Fruit fly (Drosophila melanogaster) whole organism, pupa: ENCODE measurements around the gene Edc3.

Experiments used
- CG10348 ChIP-seq: fragments of 200-800 bp; sonication (Bioruptor generic); IDR thresholded peaks from 2 replicates; pipeline ENCODE4 v1.3.6; 2022; ENCODE audit warnings: missing biosample characterization, missing genetic modification characterization
- CG12605 ChIP-seq: fragments of 200-800 bp; sonication (Bioruptor generic); IDR thresholded peaks from 2 replicates; pipeline ENCODE4 v1.3.6; 2022; ENCODE audit warnings: missing biosample characterization, missing genetic modification characterization
- CG13204 ChIP-seq: fragments of 200-800 bp; sonication (Bioruptor generic); optimal IDR thresholded peaks from 2 replicates; lab custom pipeline; 2018; ENCODE audit warnings: missing biosample characterization, mild to moderate bottlenecking, missing genetic modification characterization, moderate library complexity
- CG14655 ChIP-seq: fragments of 200-800 bp; sonication (Bioruptor generic); optimal IDR thresholded peaks from 3 replicates; lab custom pipeline; 2017; ENCODE audit warnings: mild to moderate bottlenecking, missing biosample characterization, missing genetic modification reagents, missing genetic modification characterization
- CG15710 ChIP-seq: fragments of 200-800 bp; sonication (Bioruptor generic); optimal IDR thresholded peaks from 2 replicates; lab custom pipeline; 2018; ENCODE audit warnings: missing biosample characterization, mild to moderate bottlenecking, missing genetic modification characterization, moderate library complexity
- CG17806 ChIP-seq: fragments of 200-800 bp; sonication (Bioruptor generic); optimal IDR thresholded peaks from 2 replicates; lab custom pipeline; 2018; ENCODE audit warnings: missing biosample characterization, mild to moderate bottlenecking, missing genetic modification characterization, moderate library complexity
- CG32121 ChIP-seq: fragments of 200-800 bp; sonication (Bioruptor generic); IDR thresholded peaks from 2 replicates; pipeline ENCODE4 v1.3.6; 2022; ENCODE audit warnings: missing biosample characterization, missing genetic modification characterization
- CG34367 ChIP-seq: fragments of 200-800 bp; sonication (Bioruptor generic); optimal IDR thresholded peaks from 2 replicates; lab custom pipeline; 2018; ENCODE audit warnings: missing biosample characterization, mild to moderate bottlenecking, missing genetic modification characterization
- CG4496 ChIP-seq: fragments of 200-800 bp; sonication (Bioruptor generic); IDR thresholded peaks from 3 replicates; pipeline ENCODE4 v1.3.6; 2022; ENCODE audit warnings: missing biosample characterization, missing genetic modification characterization
- CG8159 ChIP-seq: fragments of 200-800 bp; sonication (Bioruptor generic); optimal IDR thresholded peaks from 3 replicates; lab custom pipeline; 2018; ENCODE audit warnings: missing biosample characterization, mild to moderate bottlenecking, missing genetic modification characterization, moderate library complexity
- CG8301 ChIP-seq: fragments of 200-800 bp; sonication (Bioruptor generic); optimal IDR thresholded peaks from 2 replicates; lab custom pipeline; 2018; ENCODE audit warnings: missing biosample characterization, mild to moderate bottlenecking, missing genetic modification characterization
- CG9948 ChIP-seq: fragments of 200-800 bp; sonication (Bioruptor generic); optimal IDR thresholded peaks from 2 replicates; lab custom pipeline; 2018; ENCODE audit warnings: missing biosample characterization, mild to moderate bottlenecking, missing genetic modification characterization, moderate library complexity
- D1 ChIP-seq: fragments of 200-800 bp; sonication (Bioruptor generic); optimal IDR thresholded peaks from 2 replicates; lab custom pipeline; 2018; ENCODE audit warnings: missing biosample characterization, mild to moderate bottlenecking, missing genetic modification characterization, moderate library complexity
- EcR ChIP-seq: fragments of 200-800 bp; sonication (Bioruptor generic); optimal IDR thresholded peaks from 3 replicates; lab custom pipeline; 2019; ENCODE audit warnings: missing biosample characterization, missing genetic modification characterization, mild to moderate bottlenecking, moderate library complexity, missing genetic modification reagents
- Ets98B ChIP-seq: fragments of 200-800 bp; sonication (Bioruptor generic); IDR thresholded peaks from 2 replicates; pipeline ENCODE4 v1.3.6; 2022; ENCODE audit warnings: missing biosample characterization, missing genetic modification characterization
- Pif1A ChIP-seq: fragments of 200-800 bp; sonication (Bioruptor generic); optimal IDR thresholded peaks from 3 replicates; lab custom pipeline; 2016; ENCODE audit warnings: missing biosample characterization, missing genetic modification characterization
- Pif1B ChIP-seq: fragments of 200-800 bp; sonication (Bioruptor generic); optimal IDR thresholded peaks from 3 replicates; lab custom pipeline; 2016; ENCODE audit warnings: missing biosample characterization, missing genetic modification characterization
- Snoo ChIP-seq: fragments of 200-800 bp; sonication (Bioruptor generic); optimal IDR thresholded peaks from 3 replicates; lab custom pipeline; 2017; ENCODE audit warnings: missing biosample characterization, mild to moderate bottlenecking, missing genetic modification characterization, inconsistent platforms
- fd96Ca ChIP-seq: fragments of 200-800 bp; sonication (Bioruptor generic); IDR thresholded peaks from 3 replicates; pipeline ENCODE4 v1.3.6; 2022; ENCODE audit warnings: missing biosample characterization, missing genetic modification characterization
- gl ChIP-seq: fragments of 200-800 bp; sonication (Bioruptor generic); optimal IDR thresholded peaks from 2 replicates; lab custom pipeline; 2018; ENCODE audit warnings: missing biosample characterization, mild to moderate bottlenecking, missing genetic modification characterization
- rn ChIP-seq: fragments of 200-800 bp; sonication (Bioruptor generic); IDR thresholded peaks from 2 replicates; pipeline ENCODE4 v1.3.6; 2022; ENCODE audit warnings: missing biosample characterization, missing genetic modification characterization

Edc3 gene

DNA sequence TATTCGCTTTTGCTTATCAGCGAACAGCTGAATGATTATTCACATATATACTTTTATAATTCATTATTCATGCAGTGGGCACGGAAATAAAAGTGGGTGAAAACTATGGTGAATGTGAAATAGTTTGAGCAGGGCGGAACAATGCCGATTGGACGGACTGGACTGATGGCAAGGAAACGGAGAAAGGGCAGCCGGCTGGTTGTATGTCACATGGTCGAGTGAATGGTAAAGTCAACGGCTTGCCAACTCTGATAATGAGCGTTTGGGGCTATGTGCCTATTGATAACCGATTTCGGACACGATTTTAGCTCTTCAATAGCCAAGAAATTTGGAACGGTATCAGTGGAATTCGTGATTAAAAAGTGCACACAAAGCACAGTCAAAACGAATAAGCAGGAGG lies 6.1 kb upstream of the Edc3 start:
- TF ChIP-seq CG4496 (GFP tag; lab: Robert Waterston, UW) (no peak), CG13204 (no peak), CG34367 (tag; lab: Kevin White, UChicago) (no peak), gl (tag; lab: Kevin White, UChicago) (no peak), CG9948 (tag; lab: Kevin White, UChicago) (no peak), CG32121 (GFP tag; lab: Robert Waterston, UW) (no peak), D1 (tag; lab: Kevin White, UChicago) (no peak), CG8301 (tag; lab: Kevin White, UChicago) (no peak), CG12605 (GFP tag; lab: Robert Waterston, UW) (no peak), CG14655 (GFP tag; lab: Kevin White, UChicago) (no peak), Ets98B (no peak), CG8159 (tag; lab: Kevin White, UChicago) (no peak), rn (GFP tag; lab: Robert Waterston, UW) (no peak), EcR (no peak), Pif1B (GFP tag; lab: Kevin White, UChicago) (no peak)

DNA sequence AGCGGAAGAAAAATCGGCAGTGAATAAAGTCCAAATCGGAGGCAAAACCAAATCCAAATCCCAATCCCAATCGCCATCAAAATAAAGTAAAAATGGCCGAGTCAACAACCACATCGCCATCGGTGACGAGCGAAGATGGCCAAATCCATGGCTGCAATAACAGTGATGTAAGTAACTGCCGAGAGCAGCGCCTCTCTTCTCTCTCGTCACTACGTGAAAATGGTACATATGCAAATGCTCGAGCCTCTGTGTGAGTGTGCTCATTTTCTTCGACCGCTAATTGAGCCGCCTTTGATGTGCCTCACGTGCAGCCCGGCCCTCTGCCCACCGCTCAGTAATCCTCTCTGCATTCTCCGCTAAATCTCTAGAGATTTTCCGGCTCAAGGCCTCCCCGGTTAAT lies 4.7 kb upstream of the Edc3 start:
- TF ChIP-seq CG17806 (tag; lab: Kevin White, UChicago), result no peak
- TF ChIP-seq rn (GFP tag; lab: Robert Waterston, UW), result no peak
- TF ChIP-seq CG4496 (GFP tag; lab: Robert Waterston, UW), result no peak
- no peak for TF ChIP-seq CG32121 (GFP tag; lab: Robert Waterston, UW)
- TF ChIP-seq, all 21 proteins: peak for 0

DNA sequence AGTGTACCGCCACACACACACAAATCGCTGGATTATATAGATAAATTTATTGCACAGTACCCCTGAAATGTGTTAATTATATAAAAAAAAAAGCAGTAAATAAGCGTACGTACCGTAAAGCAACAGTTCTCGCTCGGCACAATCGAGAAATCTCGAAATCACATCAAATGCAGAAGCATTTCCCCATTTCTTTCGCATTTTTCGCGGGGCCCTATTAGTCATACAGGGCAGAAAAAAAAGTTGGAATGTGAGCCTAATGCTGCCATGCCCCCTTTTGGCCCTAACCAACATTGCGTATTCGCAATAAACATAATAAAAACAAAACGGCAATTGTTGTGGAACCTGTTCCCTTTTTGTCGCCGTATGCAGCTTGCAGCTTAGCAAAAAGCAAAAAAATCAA lies 4.1 kb upstream of the Edc3 start:
- no peak for TF ChIP-seq CG34367 (tag; lab: Kevin White, UChicago)
- no peak for TF ChIP-seq CG32121 (GFP tag; lab: Robert Waterston, UW)
- no peak for TF ChIP-seq gl (tag; lab: Kevin White, UChicago)
- TF ChIP-seq D1 (tag; lab: Kevin White, UChicago), result no peak
- TF ChIP-seq Pif1B (GFP tag; lab: Kevin White, UChicago), result no peak
- TF ChIP-seq CG4496 (GFP tag; lab: Robert Waterston, UW), result no peak
- no peak for TF ChIP-seq CG12605 (GFP tag; lab: Robert Waterston, UW)
- TF ChIP-seq CG17806 (tag; lab: Kevin White, UChicago), result no peak

DNA sequence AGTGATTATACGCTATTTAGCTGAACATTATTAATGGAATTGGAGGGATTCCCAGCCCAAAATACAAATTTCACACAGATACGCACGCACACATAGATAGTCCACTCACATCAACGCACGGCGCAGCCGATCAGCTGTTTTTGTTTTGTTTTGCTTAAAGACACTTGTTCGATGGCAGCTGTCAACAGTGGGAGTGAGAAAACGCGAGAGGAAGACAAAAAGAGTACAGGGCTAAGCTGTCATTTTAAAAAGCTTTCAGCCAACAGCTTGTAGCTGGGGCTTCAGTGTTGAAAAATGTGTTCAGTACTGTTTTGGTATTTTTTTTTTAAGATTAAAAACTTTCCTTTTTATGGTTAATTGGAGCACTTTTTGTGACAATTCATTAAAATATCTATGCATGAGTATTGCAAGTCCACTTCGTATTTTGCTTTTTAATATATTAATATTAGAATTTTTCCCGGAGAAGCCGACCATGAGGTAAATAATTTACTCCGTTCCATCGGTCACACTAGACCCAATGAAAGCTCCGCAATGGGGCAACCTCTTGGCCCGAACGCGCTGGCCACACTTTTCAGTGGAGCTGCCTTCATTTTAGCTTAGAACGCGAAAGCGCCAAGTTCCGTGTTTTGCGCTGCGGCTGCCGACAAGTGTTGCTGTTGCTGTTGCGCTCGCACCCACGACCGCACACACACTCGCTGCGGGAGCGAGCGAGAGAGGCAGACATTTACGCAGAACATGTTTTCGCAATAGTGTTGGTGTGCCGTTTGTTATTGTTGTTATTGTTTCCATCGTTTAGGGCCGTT lies 3.4 kb upstream of the Edc3 start:
- TF ChIP-seq D1 (tag; lab: Kevin White, UChicago) (no peak), Snoo (tag; lab: Kevin White, UChicago) (peak; percentile 26), rn (GFP tag; lab: Robert Waterston, UW) (no peak), CG15710 (tag; lab: Kevin White, UChicago) (peak; percentile 50), Pif1A (peak; percentile 21), Ets98B (peak; percentile 35; the same call in 1 of the 2 replicates), CG34367 (tag; lab: Kevin White, UChicago) (no peak), CG13204 (peak; percentile 43), Pif1B (GFP tag; lab: Kevin White, UChicago) (no peak), CG9948 (tag; lab: Kevin White, UChicago) (peak; percentile 23), CG17806 (tag; lab: Kevin White, UChicago) (peak; percentile 24), CG32121 (GFP tag; lab: Robert Waterston, UW) (no peak; the same call in 1 of the 2 replicates), EcR (peak; percentile 15), CG10348 (no peak), CG12605 (GFP tag; lab: Robert Waterston, UW) (peak; percentile 86), CG8159 (tag; lab: Kevin White, UChicago) (peak; percentile 36), CG8301 (tag; lab: Kevin White, UChicago) (no peak), CG14655 (GFP tag; lab: Kevin White, UChicago) (no peak), fd96Ca (GFP tag; lab: Robert Waterston, UW) (no peak; the same call in 1 of the 3 replicates), gl (tag; lab: Kevin White, UChicago) (no peak), CG4496 (GFP tag; lab: Robert Waterston, UW) (no peak)

DNA sequence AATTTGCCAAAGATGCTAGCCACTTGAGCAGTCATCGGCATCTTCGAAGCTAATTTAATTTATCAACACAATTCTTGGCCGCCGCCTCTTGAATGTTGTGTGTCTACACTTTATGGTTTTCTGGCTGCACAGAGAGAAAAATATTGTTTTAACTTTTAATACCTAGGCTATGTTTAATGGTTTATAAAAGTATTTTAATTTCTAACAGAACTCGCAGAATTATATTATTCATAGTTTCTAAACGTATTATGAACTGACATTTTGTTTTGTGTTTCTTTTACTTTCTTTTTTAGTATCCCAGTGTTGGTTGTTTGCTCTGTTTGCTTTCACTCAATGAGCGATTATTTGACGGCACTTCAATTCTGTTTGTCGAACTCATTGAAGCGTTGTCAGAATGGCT lies 2.5 kb upstream of the Edc3 start:
- no peak for TF ChIP-seq CG13204
- TF ChIP-seq CG10348, result no peak
- TF ChIP-seq CG9948 (tag; lab: Kevin White, UChicago), result no peak
- TF ChIP-seq fd96Ca (GFP tag; lab: Robert Waterston, UW), result no peak
- TF ChIP-seq Ets98B, result no peak
- TF ChIP-seq CG14655 (GFP tag; lab: Kevin White, UChicago), result no peak
- TF ChIP-seq Snoo (tag; lab: Kevin White, UChicago), result no peak
- no peak for TF ChIP-seq CG8159 (tag; lab: Kevin White, UChicago)
- TF ChIP-seq CG15710 (tag; lab: Kevin White, UChicago), result no peak
- TF ChIP-seq rn (GFP tag; lab: Robert Waterston, UW), result no peak

DNA sequence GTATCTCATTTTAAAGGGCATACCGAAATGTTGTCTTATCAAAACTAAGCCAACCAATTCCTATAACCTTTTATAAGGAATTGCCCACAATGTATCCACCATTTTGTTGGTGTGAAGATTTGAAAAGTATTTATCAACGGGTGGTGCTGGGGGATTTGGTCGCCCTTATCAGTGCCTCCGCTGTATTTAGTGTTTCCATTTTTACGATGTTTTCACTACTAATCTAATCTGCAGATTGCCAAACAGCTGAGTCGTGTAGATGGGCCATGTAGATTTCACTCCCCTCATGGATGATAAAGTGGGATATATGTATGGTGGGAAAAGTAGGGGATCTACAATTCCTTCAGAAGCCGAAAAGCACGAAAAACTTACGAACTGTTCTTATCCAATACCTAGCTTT lies 1.7 kb upstream of the Edc3 start:
- TF ChIP-seq CG34367 (tag; lab: Kevin White, UChicago), result no peak
- no peak for TF ChIP-seq D1 (tag; lab: Kevin White, UChicago)
- TF ChIP-seq Snoo (tag; lab: Kevin White, UChicago), result no peak
- TF ChIP-seq CG17806 (tag; lab: Kevin White, UChicago), result no peak
- TF ChIP-seq CG10348, result no peak
- no peak for TF ChIP-seq CG13204
